Worm (Caenorhabditis elegans) whole organism, early embryonic: ENCODE data around the gene str-44.

ENCODE experiments used
- F13C5.2 ChIP-seq: sonication (generic microtip); optimal IDR thresholded peaks from 2 replicates; lab custom pipeline; 2017; ENCODE audit warnings: mild to moderate bottlenecking, missing genetic modification characterization, inconsistent platforms, missing compliant biosample characterization
- aly-1 ChIP-seq: sonication (generic microtip); optimal IDR thresholded peaks from 2 replicates; lab custom pipeline; 2016; ENCODE audit warnings: missing genetic modification characterization, missing compliant biosample characterization
- ama-1 ChIP-seq: fragments of 150-350 bp; optimal IDR thresholded peaks from 2 replicates; lab custom pipeline; 2014
- ceh-13 ChIP-seq: fragments of 200-800 bp; sonication (Bioruptor generic); optimal IDR thresholded peaks from 2 replicates; lab custom pipeline; 2018; ENCODE audit warnings: mild to moderate bottlenecking, missing genetic modification characterization, missing compliant biosample characterization
- ceh-36 ChIP-seq: sonication (generic microtip); optimal IDR thresholded peaks from 2 replicates; lab custom pipeline; 2016; ENCODE audit warnings: missing genetic modification characterization, inconsistent platforms, missing compliant biosample characterization
- ets-7 ChIP-seq: sonication (generic microtip); optimal IDR thresholded peaks from 2 replicates; lab custom pipeline; 2016; ENCODE audit warnings: missing genotype, missing genetic modification characterization, missing compliant biosample characterization
- flt-1 ChIP-seq: fragments of 200-800 bp; sonication (Bioruptor generic); IDR thresholded peaks from 2 replicates; pipeline ENCODE4 v1.3.6; 2022; ENCODE audit warnings: missing genetic modification characterization, missing compliant biosample characterization
- hmbx-1 ChIP-seq: sonication (generic microtip); optimal IDR thresholded peaks from 2 replicates; lab custom pipeline; 2016; ENCODE audit warnings: mild to moderate bottlenecking, missing genetic modification characterization, missing compliant biosample characterization
- hmg-4 ChIP-seq: fragments of 200-800 bp; sonication (Bioruptor generic); optimal IDR thresholded peaks from 2 replicates; lab custom pipeline; 2018; ENCODE audit warnings: mild to moderate bottlenecking, missing genetic modification characterization, missing compliant biosample characterization
- sea-1 ChIP-seq: fragments of 200-800 bp; sonication (Bioruptor generic); conservative IDR thresholded peaks from 2 replicates; pipeline ENCODE4 v1.3.6; 2022; ENCODE audit warnings: missing genetic modification characterization, missing compliant biosample characterization
- tbx-11 ChIP-seq: fragments of 200-800 bp; sonication (Bioruptor generic); IDR thresholded peaks from 2 replicates; pipeline ENCODE4 v1.3.6; 2022; ENCODE audit warnings: missing genetic modification characterization, missing compliant biosample characterization
- tbx-37 ChIP-seq: fragments of 200-800 bp; sonication (Bioruptor generic); conservative IDR thresholded peaks from 2 replicates; pipeline ENCODE4 v1.3.6; 2022; ENCODE audit warnings: missing genetic modification reagents, missing genetic modification characterization, missing compliant biosample characterization

ce11 chrIV:7178942-7179341, 2.0 kb downstream of the str-44 start, which contains the start of gene C42D4.3:
- TF ChIP-seq hmbx-1 (tag; lab: Kevin White, UChicago) (no peak), tbx-11 (GFP tag; lab: Robert Waterston, UW) (no peak), aly-1 (tag; lab: Kevin White, UChicago) (no peak), ets-7 (no peak), ama-1 (lab: Kevin White, UChicago) (no peak), tbx-37 (GFP tag; lab: Robert Waterston, UW) (no peak), ceh-13 (GFP tag; lab: Kevin White, UChicago) (no peak), flt-1 (no peak), sea-1 (GFP tag; lab: Robert Waterston, UW) (no peak), ceh-36 (tag; lab: Kevin White, UChicago) (no peak), F13C5.2 (tag; lab: Kevin White, UChicago) (no peak), hmg-4 (no peak)
